Worm (Caenorhabditis elegans) whole organism, young adult: ENCODE results near the gene dhcr-7.

Experiments
- B0261.1 ChIP-seq: sonication (generic microtip); optimal IDR thresholded peaks from 2 replicates; lab custom pipeline; 2016; ENCODE audit warnings: mild to moderate bottlenecking, missing genetic modification characterization, moderate library complexity, missing compliant biosample characterization
- B0336.3 ChIP-seq: fragments of 200-800 bp; sonication (Bioruptor generic); IDR thresholded peaks from 2 replicates; pipeline ENCODE4 v1.3.6; 2022; ENCODE audit warnings: missing genetic modification characterization, missing compliant biosample characterization
- C17E4.6 ChIP-seq: fragments of 200-800 bp; sonication (Bioruptor generic); IDR thresholded peaks from 2 replicates; pipeline ENCODE4 v1.3.6; 2022; ENCODE audit warnings: missing genetic modification reagents, missing genetic modification characterization, missing compliant biosample characterization
- F22D6.2 ChIP-seq: sonication (generic microtip); optimal IDR thresholded peaks from 2 replicates; lab custom pipeline; 2016; ENCODE audit warnings: mild to moderate bottlenecking, missing genetic modification characterization, missing compliant biosample characterization
- F37B4.10 ChIP-seq: fragments of 200-800 bp; sonication (Bioruptor generic); IDR thresholded peaks from 2 replicates; pipeline ENCODE4 v1.3.6; 2022; ENCODE audit warnings: missing genetic modification characterization, missing compliant biosample characterization
- F52B5.7 ChIP-seq: sonication (generic microtip); optimal IDR thresholded peaks from 2 replicates; lab custom pipeline; 2016; ENCODE audit warnings: mild to moderate bottlenecking, missing genetic modification characterization, missing compliant biosample characterization
- T07F8.4 ChIP-seq: sonication (generic microtip); optimal IDR thresholded peaks from 2 replicates; lab custom pipeline; 2016; ENCODE audit warnings: mild to moderate bottlenecking, missing genetic modification characterization, moderate library complexity, missing compliant biosample characterization
- Y53G8AR.9 ChIP-seq: fragments of 200-800 bp; sonication (Bioruptor generic); conservative IDR thresholded peaks from 2 replicates; pipeline ENCODE4 v1.3.6; 2022; ENCODE audit warnings: missing genetic modification reagents, missing genetic modification characterization, missing compliant biosample characterization
- Y67H2A.10 ChIP-seq: fragments of 200-800 bp; sonication (Bioruptor generic); conservative IDR thresholded peaks from 2 replicates; pipeline ENCODE4 v1.3.6; 2022; ENCODE audit warnings: missing genetic modification reagents, missing genetic modification characterization, missing compliant biosample characterization
- Y95B8A.8 ChIP-seq: fragments of 200-800 bp; sonication (Bioruptor generic); IDR thresholded peaks from 2 replicates; pipeline ENCODE4 v1.3.6; 2022; ENCODE audit warnings: missing genetic modification reagents, missing genetic modification characterization, missing compliant biosample characterization
- atf-7 ChIP-seq: sonication (generic microtip); optimal IDR thresholded peaks from 2 replicates; lab custom pipeline; 2017; ENCODE audit warnings: mild to moderate bottlenecking, missing genetic modification characterization, missing compliant biosample characterization
- athp-1 ChIP-seq: sonication (generic microtip); optimal IDR thresholded peaks from 2 replicates; lab custom pipeline; 2017; ENCODE audit warnings: mild to moderate bottlenecking, missing genetic modification characterization, missing compliant biosample characterization
- attf-3 ChIP-seq: fragments of 200-800 bp; sonication (Bioruptor generic); conservative IDR thresholded peaks from 2 replicates; pipeline ENCODE4 v1.3.6; 2022; ENCODE audit warnings: missing genetic modification reagents, missing genetic modification characterization, missing compliant biosample characterization
- cebp-2 ChIP-seq: fragments of 200-800 bp; sonication (Bioruptor generic); IDR thresholded peaks from 2 replicates; pipeline ENCODE4 v1.3.6; 2022; ENCODE audit warnings: missing genetic modification characterization, missing compliant biosample characterization
- efl-1 ChIP-seq: fragments of 150-350 bp; optimal IDR thresholded peaks from 2 replicates; lab custom pipeline; 2014; ENCODE audit warnings: missing biosample characterization, missing genetic modification reagents, missing genetic modification characterization
- egl-18 ChIP-seq: fragments of 200-800 bp; sonication (Bioruptor generic); IDR thresholded peaks from 2 replicates; pipeline ENCODE4 v1.3.6; 2022; ENCODE audit warnings: missing genetic modification reagents, missing genetic modification characterization, missing compliant biosample characterization
- egl-44 ChIP-seq: fragments of 200-800 bp; sonication (Bioruptor generic); IDR thresholded peaks from 2 replicates; pipeline ENCODE4 v1.3.6; 2022; ENCODE audit warnings: missing genetic modification reagents, missing genetic modification characterization, missing compliant biosample characterization
- ekl-4 ChIP-seq: fragments of 200-800 bp; sonication (Bioruptor generic); IDR thresholded peaks from 2 replicates; pipeline ENCODE4 v1.3.6; 2022; ENCODE audit warnings: missing genetic modification reagents, missing genetic modification characterization, missing compliant biosample characterization
- fkh-3 ChIP-seq: sonication (generic microtip); optimal IDR thresholded peaks from 2 replicates; lab custom pipeline; 2016; ENCODE audit warnings: mild to moderate bottlenecking, missing genetic modification characterization, missing compliant biosample characterization
- gei-17 ChIP-seq: fragments of 200-800 bp; sonication (Bioruptor generic); optimal IDR thresholded peaks from 2 replicates; lab custom pipeline; 2018; ENCODE audit warnings: mild to moderate bottlenecking, missing genetic modification characterization, missing compliant biosample characterization
- hlh-12 ChIP-seq: sonication (generic microtip); optimal IDR thresholded peaks from 2 replicates; lab custom pipeline; 2016; ENCODE audit warnings: missing genetic modification characterization, missing compliant biosample characterization
- hmg-20 ChIP-seq: fragments of 200-800 bp; sonication (Bioruptor generic); IDR thresholded peaks from 2 replicates; pipeline ENCODE4 v1.3.6; 2022; ENCODE audit warnings: missing genetic modification reagents, missing genetic modification characterization, missing compliant biosample characterization
- let-607 ChIP-seq, 2 experiments: fragments of 200-800 bp in 1 of 2; sonication (Bioruptor generic) in 1 of 2; sonication (generic microtip) in 1 of 2; optimal IDR thresholded peaks; 2 replicates each; lab custom pipeline; 2016 to 2018; ENCODE audit warnings: mild to moderate bottlenecking in 2 of 2, missing compliant biosample characterization in 2 of 2, missing genetic modification characterization in 2 of 2, moderate library complexity in 2 of 2, missing genotype in 1 of 2
- lin-35 ChIP-seq, 3 experiments: fragments of 150-350 bp in 2 of 3; sonication (generic microtip) in 1 of 3; optimal IDR thresholded peaks; 2 replicates each; lab custom pipeline; 2014 to 2018; ENCODE audit warnings: missing biosample characterization in 3 of 3, missing genetic modification characterization in 3 of 3, missing genetic modification reagents in 3 of 3
- lin-40 ChIP-seq: sonication (generic microtip); optimal IDR thresholded peaks from 2 replicates; lab custom pipeline; 2016; ENCODE audit warnings: missing genetic modification characterization, mild to moderate bottlenecking, missing compliant biosample characterization, missing genotype, missing genetic modification reagents
- lin-54 ChIP-seq: fragments of 200-800 bp; sonication (Bioruptor generic); optimal IDR thresholded peaks from 2 replicates; lab custom pipeline; 2018; ENCODE audit warnings: mild to moderate bottlenecking, missing genetic modification characterization, missing compliant biosample characterization
- madf-10 ChIP-seq: sonication (generic microtip); optimal IDR thresholded peaks from 2 replicates; lab custom pipeline; 2016; ENCODE audit warnings: mild to moderate bottlenecking, missing genetic modification characterization, missing compliant biosample characterization
- madf-6 ChIP-seq: fragments of 200-800 bp; sonication (Bioruptor generic); IDR thresholded peaks from 2 replicates; pipeline ENCODE4 v1.3.6; 2022; ENCODE audit warnings: missing genetic modification reagents, missing genetic modification characterization, missing compliant biosample characterization
- mcd-1 ChIP-seq: fragments of 200-800 bp; sonication (Bioruptor generic); IDR thresholded peaks from 2 replicates; pipeline ENCODE4 v1.3.6; 2022; ENCODE audit warnings: missing genetic modification reagents, missing genetic modification characterization, missing compliant biosample characterization
- nfyb-1 ChIP-seq: fragments of 200-800 bp; sonication (Bioruptor generic); IDR thresholded peaks from 2 replicates; pipeline ENCODE4 v1.3.6; 2022; ENCODE audit warnings: missing genetic modification reagents, missing genetic modification characterization, missing compliant biosample characterization
- nhr-120 ChIP-seq: fragments of 200-800 bp; sonication (Bioruptor generic); IDR thresholded peaks from 2 replicates; pipeline ENCODE4 v1.3.6; 2022; ENCODE audit warnings: missing genetic modification characterization, missing compliant biosample characterization
- nhr-179 ChIP-seq: sonication (generic microtip); optimal IDR thresholded peaks from 2 replicates; lab custom pipeline; 2016; ENCODE audit warnings: mild to moderate bottlenecking, missing genetic modification characterization, missing compliant biosample characterization
- nhr-27 ChIP-seq: fragments of 200-800 bp; sonication (Bioruptor generic); optimal IDR thresholded peaks from 2 replicates; lab custom pipeline; 2018; ENCODE audit warnings: mild to moderate bottlenecking, missing genetic modification characterization, moderate library complexity, missing compliant biosample characterization
- nhr-80 ChIP-seq: sonication (generic microtip); optimal IDR thresholded peaks from 2 replicates; lab custom pipeline; 2016; ENCODE audit warnings: missing genetic modification characterization, missing compliant biosample characterization
- nhr-90 ChIP-seq: sonication (generic microtip); optimal IDR thresholded peaks from 2 replicates; lab custom pipeline; 2016; ENCODE audit warnings: missing genotype, mild to moderate bottlenecking, missing genetic modification characterization, missing compliant biosample characterization
- pha-4 ChIP-seq: fragments of 150-350 bp; sonication (generic microtip); optimal IDR thresholded peaks from 2 replicates; lab custom pipeline; 2014; ENCODE audit warnings: missing biosample characterization, missing genetic modification reagents, missing genetic modification characterization
- sea-2 ChIP-seq: fragments of 200-800 bp; sonication (Bioruptor generic); IDR thresholded peaks from 2 replicates; pipeline ENCODE4 v1.3.6; 2022; ENCODE audit warnings: missing genetic modification characterization, missing compliant biosample characterization
- snpc-3.4 ChIP-seq: sonication (generic microtip); optimal IDR thresholded peaks from 2 replicates; lab custom pipeline; 2017; ENCODE audit warnings: missing genetic modification characterization, mild to moderate bottlenecking, missing compliant biosample characterization, antibody characterized with exemption, moderate library complexity, missing genotype, missing genetic modification reagents
- snpc-4 ChIP-seq, 5 experiments: fragments of 150-350 bp in 1 of 5; sonication (generic microtip) in 4 of 5; optimal IDR thresholded peaks; 2 replicates each; lab custom pipeline; 2014 to 2018; ENCODE audit warnings: missing genetic modification characterization in 5 of 5, missing biosample characterization in 3 of 5, antibody characterized with exemption in 2 of 5, mild to moderate bottlenecking in 2 of 5, missing compliant biosample characterization in 2 of 5, missing genotype in 2 of 5, moderate library complexity in 2 of 5, missing genetic modification reagents in 1 of 5
- tbp1 ChIP-seq: fragments of 200-800 bp; sonication (Bioruptor generic); optimal IDR thresholded peaks from 2 replicates; lab custom pipeline; 2018; ENCODE audit warnings: mild to moderate bottlenecking, missing genetic modification characterization, missing compliant biosample characterization
- unc-130 ChIP-seq: sonication (generic microtip); optimal IDR thresholded peaks from 2 replicates; lab custom pipeline; 2016; ENCODE audit warnings: missing genetic modification reagents, missing genetic modification characterization, missing compliant biosample characterization
- xnd-1 ChIP-seq: sonication (generic microtip); optimal IDR thresholded peaks from 2 replicates; lab custom pipeline; 2016; ENCODE audit warnings: missing genotype, missing genetic modification reagents, missing genetic modification characterization, missing compliant biosample characterization
- ztf-22 ChIP-seq: fragments of 200-800 bp; sonication (Bioruptor generic); optimal IDR thresholded peaks from 2 replicates; lab custom pipeline; 2018; ENCODE audit warnings: mild to moderate bottlenecking, missing genetic modification characterization, moderate library complexity, missing compliant biosample characterization

Gene dhcr-7

ce11 chrV:20499642-20500041, 14.5 kb upstream of the dhcr-7 start:
- TF ChIP-seq let-607 (tag; optimal IDR thresholded peaks at IDR 0.05; lab: Kevin White, UChicago) (peak in 1 of 2 experiments; percentile 12), nfyb-1 (GFP tag; lab: Robert Waterston, UW) (no peak), nhr-80 (tag; lab: Kevin White, UChicago) (peak; percentile 23)

ce11 chrV:20498980-20499379, 13.8 kb upstream of the dhcr-7 start, which contains the start of gene dct-16:
dct-16 (minus strand) TSS chrV:20499057.
- TF ChIP-seq B0261.1 (tag; lab: Kevin White, UChicago) (no peak), lin-35 (GFP tag; optimal IDR thresholded peaks at IDR 0.05; lab: Kevin White, UChicago) (no peak), let-607 (tag; optimal IDR thresholded peaks at IDR 0.05; lab: Kevin White, UChicago) (peak; percentile 95 to 97), fkh-3 (tag; lab: Kevin White, UChicago) (no peak), nhr-120 (no peak), T07F8.4 (tag; lab: Kevin White, UChicago) (no peak), unc-130 (GFP tag; lab: Kevin White, UChicago) (no peak), F37B4.10 (no peak), efl-1 (GFP tag; lab: Kevin White, UChicago) (no peak), egl-44 (GFP tag; lab: Robert Waterston, UW) (0 out of 2 replicates have a peak, but pooled peaks have one; percentile 47), nfyb-1 (GFP tag; lab: Robert Waterston, UW) (peak; percentile 69; the same call in 1 of the 2 replicates), madf-10 (tag; lab: Kevin White, UChicago) (no peak), madf-6 (GFP tag; lab: Robert Waterston, UW) (no peak), tbp1 (GFP tag; lab: Kevin White, UChicago) (peak; percentile 41), nhr-90 (tag; lab: Kevin White, UChicago) (peak; percentile 44), ekl-4 (GFP tag; lab: Robert Waterston, UW) (0 out of 2 replicates have a peak, but pooled peaks have one; percentile 36), pha-4 (tag; lab: Kevin White, UChicago) (no peak), hlh-12 (tag; lab: Kevin White, UChicago) (no peak), mcd-1 (GFP tag; lab: Robert Waterston, UW) (0 out of 2 replicates have a peak, but pooled peaks have one; percentile 19), athp-1 (tag; lab: Kevin White, UChicago) (no peak), ztf-22 (peak; percentile 26), Y95B8A.8 (GFP tag; lab: Robert Waterston, UW) (no peak), atf-7 (tag; lab: Kevin White, UChicago) (peak; percentile 37), nhr-80 (tag; lab: Kevin White, UChicago) (peak; percentile 96)

ce11 chrV:20497537-20497936, 12.4 kb upstream of the dhcr-7 start:
- TF ChIP-seq snpc-3.4 (tag; lab: Kevin White, UChicago) (no peak), lin-54 (GFP tag; lab: Kevin White, UChicago) (peak; percentile 57), snpc-4 (GFP tag; optimal IDR thresholded peaks at IDR 0.05; lab: Kevin White, UChicago) (no peak), snpc-4 (tag; optimal IDR thresholded peaks at IDR 0.05; lab: Kevin White, UChicago) (peak in 1 of 4 experiments; percentile 23), B0336.3 (peak; percentile 89), hmg-20 (GFP tag; lab: Robert Waterston, UW) (0 out of 2 replicates have a peak, but pooled peaks have one; percentile 9), xnd-1 (tag; lab: Kevin White, UChicago) (peak; percentile 47), atf-7 (tag; lab: Kevin White, UChicago) (peak; percentile 80), ekl-4 (GFP tag; lab: Robert Waterston, UW) (peak; percentile 43; the same call in 1 of the 2 replicates), sea-2 (GFP tag; lab: Robert Waterston, UW) (no peak), Y67H2A.10 (GFP tag; lab: Robert Waterston, UW) (no peak), cebp-2 (GFP tag; lab: Robert Waterston, UW) (peak; percentile 42; the same call in 1 of the 2 replicates), attf-3 (no peak), nhr-27 (tag; lab: Kevin White, UChicago) (peak; percentile 12), Y53G8AR.9 (0 out of 2 replicates have a peak, but pooled peaks have one; percentile 65), nhr-179 (tag; lab: Kevin White, UChicago) (peak; percentile 4), egl-18 (no peak), F22D6.2 (tag; lab: Kevin White, UChicago) (no peak), gei-17 (GFP tag; lab: Kevin White, UChicago) (peak; percentile 16), madf-10 (tag; lab: Kevin White, UChicago) (peak; percentile 49), tbp1 (GFP tag; lab: Kevin White, UChicago) (peak; percentile 45), C17E4.6 (GFP tag; lab: Robert Waterston, UW) (no peak), ztf-22 (peak; percentile 56), mcd-1 (GFP tag; lab: Robert Waterston, UW) (no peak), lin-40 (tag; lab: Kevin White, UChicago) (peak; percentile 35), F52B5.7 (tag; lab: Kevin White, UChicago) (peak; percentile 54)
